Worm (Caenorhabditis elegans) whole organism, early embryonic: ENCODE results near the gene bus-4.

Source experiments
- B0310.2 ChIP-seq: sonication (generic microtip); optimal IDR thresholded peaks from 2 replicates; lab custom pipeline; 2016; ENCODE audit warnings: mild to moderate bottlenecking, missing genetic modification characterization, missing compliant biosample characterization
- F13C5.2 ChIP-seq: sonication (generic microtip); optimal IDR thresholded peaks from 2 replicates; lab custom pipeline; 2017; ENCODE audit warnings: mild to moderate bottlenecking, missing genetic modification characterization, inconsistent platforms, missing compliant biosample characterization
- aly-1 ChIP-seq: sonication (generic microtip); optimal IDR thresholded peaks from 2 replicates; lab custom pipeline; 2016; ENCODE audit warnings: missing genetic modification characterization, missing compliant biosample characterization
- ama-1 ChIP-seq: fragments of 150-350 bp; optimal IDR thresholded peaks from 2 replicates; lab custom pipeline; 2014
- ceh-13 ChIP-seq: fragments of 200-800 bp; sonication (Bioruptor generic); optimal IDR thresholded peaks from 2 replicates; lab custom pipeline; 2018; ENCODE audit warnings: mild to moderate bottlenecking, missing genetic modification characterization, missing compliant biosample characterization
- ceh-36 ChIP-seq: sonication (generic microtip); optimal IDR thresholded peaks from 2 replicates; lab custom pipeline; 2016; ENCODE audit warnings: missing genetic modification characterization, inconsistent platforms, missing compliant biosample characterization
- ets-7 ChIP-seq: sonication (generic microtip); optimal IDR thresholded peaks from 2 replicates; lab custom pipeline; 2016; ENCODE audit warnings: missing genotype, missing genetic modification characterization, missing compliant biosample characterization
- flt-1 ChIP-seq: fragments of 200-800 bp; sonication (Bioruptor generic); IDR thresholded peaks from 2 replicates; pipeline ENCODE4 v1.3.6; 2022; ENCODE audit warnings: missing genetic modification characterization, missing compliant biosample characterization
- hmbx-1 ChIP-seq: sonication (generic microtip); optimal IDR thresholded peaks from 2 replicates; lab custom pipeline; 2016; ENCODE audit warnings: mild to moderate bottlenecking, missing genetic modification characterization, missing compliant biosample characterization
- hmg-4 ChIP-seq: fragments of 200-800 bp; sonication (Bioruptor generic); optimal IDR thresholded peaks from 2 replicates; lab custom pipeline; 2018; ENCODE audit warnings: mild to moderate bottlenecking, missing genetic modification characterization, missing compliant biosample characterization
- hnd-1 ChIP-seq: sonication (generic microtip); optimal IDR thresholded peaks from 2 replicates; lab custom pipeline; 2016; ENCODE audit warnings: missing genetic modification characterization, missing compliant biosample characterization
- pes-1 ChIP-seq: fragments of 200-800 bp; sonication (Bioruptor generic); IDR thresholded peaks from 2 replicates; pipeline ENCODE4 v1.3.6; 2022; ENCODE audit warnings: missing genetic modification reagents, missing genetic modification characterization, missing compliant biosample characterization
- scrt-1 ChIP-seq: fragments of 200-800 bp; sonication (Bioruptor generic); IDR thresholded peaks from 2 replicates; pipeline ENCODE4 v1.3.6; 2022; ENCODE audit warnings: missing genetic modification characterization, missing compliant biosample characterization
- sea-1 ChIP-seq: fragments of 200-800 bp; sonication (Bioruptor generic); conservative IDR thresholded peaks from 2 replicates; pipeline ENCODE4 v1.3.6; 2022; ENCODE audit warnings: missing genetic modification characterization, missing compliant biosample characterization
- tbx-11 ChIP-seq: fragments of 200-800 bp; sonication (Bioruptor generic); IDR thresholded peaks from 2 replicates; pipeline ENCODE4 v1.3.6; 2022; ENCODE audit warnings: missing genetic modification characterization, missing compliant biosample characterization
- tbx-37 ChIP-seq: fragments of 200-800 bp; sonication (Bioruptor generic); conservative IDR thresholded peaks from 2 replicates; pipeline ENCODE4 v1.3.6; 2022; ENCODE audit warnings: missing genetic modification reagents, missing genetic modification characterization, missing compliant biosample characterization
- tra-4 ChIP-seq: sonication (generic microtip); optimal IDR thresholded peaks from 2 replicates; lab custom pipeline; 2017; ENCODE audit warnings: missing genetic modification characterization, missing compliant biosample characterization

bus-4 gene

DNA sequence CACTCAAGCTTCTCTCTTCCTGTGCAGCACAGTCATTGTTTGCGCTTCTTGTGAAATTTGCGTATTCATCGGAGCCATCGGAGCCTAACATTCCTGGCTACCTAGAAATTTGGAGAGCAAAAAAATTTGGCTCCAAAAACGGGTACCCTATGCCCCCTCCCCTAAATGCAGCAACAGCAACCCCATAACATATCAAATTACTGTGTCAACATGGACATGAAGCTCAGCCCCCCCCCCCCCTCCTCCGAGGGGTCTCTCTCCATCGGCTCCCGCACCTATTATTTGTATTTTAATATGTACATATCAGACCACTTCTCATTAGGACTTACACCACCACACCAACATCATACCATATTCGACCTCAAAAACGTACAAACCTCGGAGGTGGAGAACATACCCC, 13.7 kb upstream of the bus-4 start:
- TF ChIP-seq pes-1 (GFP tag; lab: Robert Waterston, UW), result no peak
- no peak for TF ChIP-seq scrt-1 (GFP tag; lab: Robert Waterston, UW)
- no peak for TF ChIP-seq tbx-37 (GFP tag; lab: Robert Waterston, UW)
- TF ChIP-seq hmg-4, result no peak
- no peak for TF ChIP-seq hnd-1 (tag; lab: Kevin White, UChicago)
- no peak for TF ChIP-seq aly-1 (tag; lab: Kevin White, UChicago)
- TF ChIP-seq ama-1 (lab: Kevin White, UChicago), result no peak
- TF ChIP-seq sea-1 (GFP tag; lab: Robert Waterston, UW), result no peak
- TF ChIP-seq ets-7 (tag; lab: Kevin White, UChicago), result no peak
- TF ChIP-seq hmbx-1, result no peak
- no peak for TF ChIP-seq tbx-11
- no peak for TF ChIP-seq ceh-13 (GFP tag; lab: Kevin White, UChicago)
- no peak for TF ChIP-seq B0310.2

DNA sequence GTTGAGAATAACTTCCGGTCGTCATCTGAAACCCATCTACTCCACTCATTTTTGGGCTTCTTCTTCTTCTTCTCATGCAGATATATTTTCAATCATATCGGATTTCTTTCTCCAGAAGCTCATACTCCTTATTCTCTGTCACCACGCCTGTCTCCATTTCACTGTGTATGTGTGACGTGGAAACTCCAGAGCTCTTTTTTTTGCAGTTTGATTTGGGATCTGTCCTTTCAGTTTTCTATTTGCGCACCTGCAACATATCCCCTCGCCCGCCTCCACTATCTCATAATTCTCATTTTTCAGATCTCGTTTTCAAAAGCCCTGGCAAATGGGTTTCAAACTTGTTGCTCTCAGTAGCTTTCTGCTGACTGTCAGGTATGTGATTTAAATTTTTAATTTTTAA, 9.4 kb upstream of the bus-4 start, which contains the start of gene kin-36:
Gene kin-36 (plus strand): TSS at position 301 of the 400 bp plus-strand sequence.
- TF ChIP-seq ets-7 (tag; lab: Kevin White, UChicago), result no peak
- TF ChIP-seq tbx-11, result no peak
- TF ChIP-seq F13C5.2 (tag; lab: Kevin White, UChicago), result no peak
- no peak for TF ChIP-seq sea-1 (GFP tag; lab: Robert Waterston, UW)

DNA sequence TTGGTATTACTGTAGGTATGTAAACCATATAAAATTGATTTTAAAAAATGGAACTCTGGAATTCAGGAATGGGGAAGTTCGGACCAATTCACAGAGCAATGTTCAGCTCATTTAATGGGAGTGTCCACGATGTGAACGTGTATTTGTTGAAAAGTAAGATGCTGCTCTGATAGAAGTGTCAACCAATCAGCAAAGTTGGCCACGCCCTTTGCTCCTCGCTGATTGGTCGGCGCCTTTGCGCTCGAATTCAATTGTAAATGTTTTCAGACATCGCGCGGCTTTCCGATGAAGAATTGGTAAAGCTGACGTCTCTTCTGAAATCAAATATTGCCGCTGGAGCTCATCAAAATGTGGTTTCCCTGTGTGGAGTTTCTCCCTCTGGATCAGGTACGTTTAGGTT, 4.9 kb upstream of the bus-4 start:
- TF ChIP-seq tra-4, result no peak
- no peak for TF ChIP-seq F13C5.2 (tag; lab: Kevin White, UChicago)
- TF ChIP-seq ama-1 (lab: Kevin White, UChicago), result no peak
- TF ChIP-seq hnd-1 (tag; lab: Kevin White, UChicago), result no peak
- TF ChIP-seq hmg-4, result no peak
- no peak for TF ChIP-seq scrt-1 (GFP tag; lab: Robert Waterston, UW)
- no peak for TF ChIP-seq pes-1 (GFP tag; lab: Robert Waterston, UW)
- TF ChIP-seq tbx-37 (GFP tag; lab: Robert Waterston, UW), result no peak
- TF ChIP-seq ets-7 (tag; lab: Kevin White, UChicago), result no peak
- TF ChIP-seq ceh-36, result no peak
- no peak for TF ChIP-seq ceh-13 (GFP tag; lab: Kevin White, UChicago)
- TF ChIP-seq sea-1 (GFP tag; lab: Robert Waterston, UW), result no peak
- TF ChIP-seq B0310.2, result no peak
- TF ChIP-seq flt-1, result no peak
- TF ChIP-seq aly-1 (tag; lab: Kevin White, UChicago), result no peak
- no peak for TF ChIP-seq hmbx-1
- no peak for TF ChIP-seq tbx-11

- TF ChIP-seq hmg-4 (no peak), ets-7 (tag; lab: Kevin White, UChicago) (no peak), flt-1 (no peak), ceh-36 (no peak), tbx-11 (no peak), pes-1 (GFP tag; lab: Robert Waterston, UW) (no peak), tbx-37 (GFP tag; lab: Robert Waterston, UW) (no peak), hnd-1 (tag; lab: Kevin White, UChicago) (no peak)
Observed at ce11 chrIV:4686291-4686830, 1.7 kb upstream of the bus-4 start.

DNA sequence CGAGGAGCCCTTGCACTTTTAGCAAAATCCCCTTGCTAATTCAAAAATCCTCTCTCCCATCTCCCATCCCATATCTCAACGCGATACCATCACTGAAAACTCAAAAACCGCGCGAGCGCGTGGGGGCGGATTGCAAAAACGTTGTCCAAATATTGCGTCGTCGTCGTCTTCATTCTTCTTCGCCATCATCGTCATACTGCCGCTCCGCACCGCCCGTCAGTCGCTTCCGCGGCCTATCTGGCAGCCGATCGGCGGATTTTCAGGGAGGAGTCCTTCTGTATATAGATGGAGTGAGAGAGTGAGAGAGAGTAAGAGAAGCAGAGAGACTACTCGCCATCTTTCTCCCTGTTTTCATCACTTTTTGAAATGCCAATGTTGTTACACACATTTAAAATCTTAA, 1.2 kb upstream of the bus-4 start:
- TF ChIP-seq pes-1 (GFP tag; lab: Robert Waterston, UW), result no peak

DNA sequence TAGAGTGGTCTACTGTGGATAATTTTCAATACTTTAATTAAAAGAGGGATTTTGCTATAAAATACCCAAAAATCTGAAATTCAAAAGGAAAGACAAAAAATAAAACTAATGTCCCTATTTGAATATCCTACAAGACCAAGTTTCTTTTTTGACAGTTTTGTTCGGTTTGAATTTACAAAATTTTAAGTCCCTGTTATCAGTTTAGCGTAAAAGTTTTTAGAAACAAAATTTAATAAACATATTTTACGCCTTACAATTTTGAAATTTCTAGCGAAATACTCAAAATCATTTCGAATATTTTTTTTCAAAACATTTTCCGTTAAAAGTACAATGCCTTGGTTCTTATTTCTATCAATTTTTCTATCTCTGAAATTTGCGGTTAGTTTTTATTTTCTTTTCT, 4.4 kb downstream of the bus-4 start, which contains the start of gene spe-51:
Gene spe-51 (plus strand): TSS at position 301 of the 400 bp plus-strand sequence.
- no peak for TF ChIP-seq flt-1
- TF ChIP-seq pes-1 (GFP tag; lab: Robert Waterston, UW), result no peak
- no peak for TF ChIP-seq ets-7 (tag; lab: Kevin White, UChicago)
- TF ChIP-seq hmbx-1, result no peak
- no peak for TF ChIP-seq hnd-1 (tag; lab: Kevin White, UChicago)
- TF ChIP-seq ceh-13 (GFP tag; lab: Kevin White, UChicago), result no peak
- TF ChIP-seq hmg-4, result no peak
- TF ChIP-seq F13C5.2 (tag; lab: Kevin White, UChicago), result no peak
- no peak for TF ChIP-seq aly-1 (tag; lab: Kevin White, UChicago)
- TF ChIP-seq B0310.2, result no peak
- TF ChIP-seq ama-1 (lab: Kevin White, UChicago), result no peak
- no peak for TF ChIP-seq tbx-11

- TF ChIP-seq scrt-1 (GFP tag; lab: Robert Waterston, UW) (no peak), aly-1 (tag; lab: Kevin White, UChicago) (no peak), ceh-36 (no peak), tbx-37 (GFP tag; lab: Robert Waterston, UW) (no peak), hnd-1 (tag; lab: Kevin White, UChicago) (no peak), tbx-11 (no peak), flt-1 (no peak), ama-1 (lab: Kevin White, UChicago) (no peak), ceh-13 (GFP tag; lab: Kevin White, UChicago) (no peak)
Observed at ce11 chrIV:4703911-4704310, 15.8 kb downstream of the bus-4 start, which contains the start of gene ogdh-1. ogdh-1 (minus strand) TSS chrIV:4704011.

DNA sequence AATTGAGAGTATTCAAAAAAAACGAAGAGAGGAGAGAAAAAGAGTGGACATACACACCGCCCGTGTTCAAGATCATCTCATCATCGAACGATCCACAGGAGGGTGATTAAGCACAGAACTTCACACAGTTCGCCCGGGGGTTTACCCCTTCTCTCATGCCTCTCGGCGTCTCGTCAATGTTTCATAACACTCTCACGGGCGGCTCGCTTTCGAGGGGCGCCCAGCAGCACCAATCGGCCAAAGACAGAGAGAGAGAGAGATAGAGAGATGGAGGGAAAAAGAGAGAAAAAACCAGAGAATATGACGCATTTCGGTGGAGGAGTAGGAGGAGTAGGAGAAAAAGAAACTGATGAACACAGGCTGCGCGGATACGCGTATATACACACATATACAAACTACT, 17.1 kb downstream of the bus-4 start:
- TF ChIP-seq hmg-4, result peak; percentile 40
- TF ChIP-seq B0310.2, result no peak
- 0 out of 2 replicates have a peak, but pooled peaks have one; percentile 11 for TF ChIP-seq sea-1 (GFP tag; lab: Robert Waterston, UW)

DNA sequence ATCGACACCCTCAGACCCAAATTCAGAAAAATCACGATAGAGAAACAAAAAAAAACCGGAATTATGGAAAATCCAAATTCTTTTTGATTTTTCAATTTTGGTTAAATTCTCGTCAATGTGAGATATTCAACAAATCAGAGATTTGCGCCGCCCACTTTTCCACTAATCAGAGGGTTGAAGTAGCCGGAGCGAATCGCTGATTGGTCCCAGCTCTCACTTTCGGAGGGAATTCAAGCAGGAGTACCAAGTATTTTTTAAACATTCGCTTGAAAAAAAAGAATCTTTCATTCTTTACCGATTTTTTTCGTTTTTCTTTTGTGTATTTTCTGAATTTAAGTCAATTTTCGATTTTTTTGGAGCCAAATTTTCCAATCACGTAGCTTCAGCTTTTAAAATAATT, 17.9 kb downstream of the bus-4 start:
- TF ChIP-seq hmg-4, result no peak
- TF ChIP-seq pes-1 (GFP tag; lab: Robert Waterston, UW), result no peak
- TF ChIP-seq ets-7 (tag; lab: Kevin White, UChicago), result no peak
- no peak for TF ChIP-seq hmbx-1
- no peak for TF ChIP-seq aly-1 (tag; lab: Kevin White, UChicago)
- no peak for TF ChIP-seq tra-4
- no peak for TF ChIP-seq ceh-36
- no peak for TF ChIP-seq hnd-1 (tag; lab: Kevin White, UChicago)
